Fruit fly (Drosophila melanogaster) whole organism, embryonic: ENCODE results near the gene CG12507.

ENCODE experiments used
- BEAF-32 ChIP-seq: fragments of 200-800 bp; sonication (Bioruptor generic); optimal IDR thresholded peaks from 3 replicates; lab custom pipeline; 2017; ENCODE audit warnings: missing biosample characterization, missing genetic modification characterization, mild to moderate bottlenecking, moderate library complexity, missing genetic modification reagents
- CG10209 ChIP-seq: fragments of 200-800 bp; sonication (Bioruptor generic); optimal IDR thresholded peaks from 3 replicates; lab custom pipeline; 2017; ENCODE audit warnings: missing biosample characterization, mild to moderate bottlenecking, missing genetic modification characterization, missing genetic modification reagents
- CG10267 ChIP-seq: fragments of 200-800 bp; sonication (Bioruptor generic); optimal IDR thresholded peaks from 2 replicates; lab custom pipeline; 2018; ENCODE audit warnings: missing biosample characterization, mild to moderate bottlenecking, missing genetic modification characterization, moderate library complexity
- CG11504 ChIP-seq: fragments of 200-800 bp; sonication (Bioruptor generic); optimal IDR thresholded peaks from 3 replicates; lab custom pipeline; 2019; ENCODE audit warnings: missing biosample characterization, mild to moderate bottlenecking, missing genetic modification characterization, moderate library complexity
- CG13287 ChIP-seq: fragments of 200-800 bp; sonication (Bioruptor generic); IDR thresholded peaks from 2 replicates; pipeline ENCODE4 v1.3.6; 2022; ENCODE audit warnings: missing biosample characterization, missing genetic modification characterization; ENCODE audit not compliant: partially characterized antibody
- CG14710 ChIP-seq: fragments of 200-800 bp; sonication (Bioruptor generic); optimal IDR thresholded peaks from 3 replicates; lab custom pipeline; 2019; ENCODE audit warnings: missing biosample characterization, mild to moderate bottlenecking, missing genetic modification characterization, moderate library complexity
- CG15601 ChIP-seq: fragments of 200-800 bp; sonication (Bioruptor generic); optimal IDR thresholded peaks from 3 replicates; lab custom pipeline; 2019; ENCODE audit warnings: missing biosample characterization, mild to moderate bottlenecking, missing genetic modification characterization, moderate library complexity
- CG1603 ChIP-seq: fragments of 200-800 bp; sonication (Bioruptor generic); optimal IDR thresholded peaks from 2 replicates; lab custom pipeline; 2019; ENCODE audit warnings: missing biosample characterization, mild to moderate bottlenecking, missing genetic modification characterization, moderate library complexity
- CG16863 ChIP-seq: fragments of 200-800 bp; sonication (Bioruptor generic); optimal IDR thresholded peaks from 3 replicates; lab custom pipeline; 2016; ENCODE audit warnings: missing biosample characterization, missing genetic modification characterization
- CG17568 ChIP-seq: fragments of 200-800 bp; sonication (Bioruptor generic); optimal IDR thresholded peaks from 2 replicates; lab custom pipeline; 2018; ENCODE audit warnings: missing biosample characterization, mild to moderate bottlenecking, missing genetic modification characterization, moderate library complexity
- CG18764 ChIP-seq: fragments of 200-800 bp; sonication (Bioruptor generic); optimal IDR thresholded peaks from 3 replicates; lab custom pipeline; 2016; ENCODE audit warnings: missing biosample characterization, missing genetic modification characterization
- CG2116 ChIP-seq: fragments of 200-800 bp; sonication (Bioruptor generic); optimal IDR thresholded peaks from 3 replicates; lab custom pipeline; 2018; ENCODE audit warnings: missing biosample characterization, mild to moderate bottlenecking, missing genetic modification characterization
- CG2120 ChIP-seq: fragments of 200-800 bp; sonication (Bioruptor generic); optimal IDR thresholded peaks from 3 replicates; lab custom pipeline; 2016; ENCODE audit warnings: missing biosample characterization, missing genetic modification characterization
- CG2129 ChIP-seq: fragments of 200-800 bp; sonication (Bioruptor generic); IDR thresholded peaks from 2 replicates; pipeline ENCODE4 v1.3.6; 2022; ENCODE audit warnings: missing biosample characterization, missing genetic modification characterization; ENCODE audit not compliant: partially characterized antibody
- CG3847 ChIP-seq: fragments of 200-800 bp; sonication (Bioruptor generic); IDR thresholded peaks from 2 replicates; pipeline ENCODE4 v1.3.6; 2022; ENCODE audit warnings: missing biosample characterization, missing genetic modification characterization
- CG7839 ChIP-seq: fragments of 200-800 bp; sonication (Bioruptor generic); optimal IDR thresholded peaks from 3 replicates; lab custom pipeline; 2018; ENCODE audit warnings: missing biosample characterization, mild to moderate bottlenecking, missing genetic modification characterization, moderate library complexity
- CG7963 ChIP-seq: fragments of 200-800 bp; sonication (Bioruptor generic); IDR thresholded peaks from 3 replicates; pipeline ENCODE4 v1.3.6; 2022; ENCODE audit warnings: missing biosample characterization, missing genetic modification characterization; ENCODE audit not compliant: partially characterized antibody
- CG9797 ChIP-seq: fragments of 200-800 bp; sonication (Bioruptor generic); optimal IDR thresholded peaks from 3 replicates; lab custom pipeline; 2018; ENCODE audit warnings: missing biosample characterization, mild to moderate bottlenecking, missing genetic modification characterization
- Dip2 ChIP-seq: fragments of 200-800 bp; sonication (Bioruptor generic); IDR thresholded peaks from 2 replicates; pipeline ENCODE4 v1.3.6; 2022; ENCODE audit warnings: missing biosample characterization, missing genetic modification characterization
- Dll ChIP-seq: fragments of 200-800 bp; sonication (Bioruptor generic); IDR thresholded peaks from 4 replicates; pipeline ENCODE4 v1.3.6; 2022; ENCODE audit warnings: missing biosample characterization, missing genetic modification characterization; ENCODE audit not compliant: partially characterized antibody
- Doc2 ChIP-seq: fragments of 200-800 bp; sonication (Bioruptor generic); IDR thresholded peaks from 2 replicates; pipeline ENCODE4 v1.3.6; 2022; ENCODE audit warnings: missing biosample characterization, missing genetic modification characterization
- Dref ChIP-seq: fragments of 200-800 bp; sonication (Bioruptor generic); IDR thresholded peaks from 2 replicates; pipeline ENCODE4 v1.3.6; 2022; ENCODE audit warnings: missing biosample characterization, missing genetic modification characterization
- ERR ChIP-seq: fragments of 200-800 bp; sonication (Bioruptor generic); optimal IDR thresholded peaks from 2 replicates; lab custom pipeline; 2016; ENCODE audit warnings: missing biosample characterization, missing genetic modification characterization
- Elba2 ChIP-seq: fragments of 200-800 bp; sonication (Bioruptor generic); optimal IDR thresholded peaks from 3 replicates; lab custom pipeline; 2016; ENCODE audit warnings: missing biosample characterization, missing genetic modification characterization
- Hmr ChIP-seq: fragments of 200-800 bp; sonication (Bioruptor generic); optimal IDR thresholded peaks from 3 replicates; lab custom pipeline; 2017; ENCODE audit warnings: mild to moderate bottlenecking, missing biosample characterization, missing genetic modification reagents, missing genetic modification characterization
- Sox102F ChIP-seq: fragments of 200-800 bp; sonication (Bioruptor generic); optimal IDR thresholded peaks from 2 replicates; lab custom pipeline; 2018; ENCODE audit warnings: missing biosample characterization, mild to moderate bottlenecking, missing genetic modification characterization, moderate library complexity
- Tbp ChIP-seq: fragments of >200 bp; optimal IDR thresholded peaks from 2 replicates; lab custom pipeline; 2018; ENCODE audit warnings: missing biosample characterization, missing genetic modification characterization
- croc ChIP-seq: fragments of 200-800 bp; sonication (Bioruptor generic); conservative IDR thresholded peaks from 3 replicates; pipeline ENCODE4 v1.3.6; 2022; ENCODE audit warnings: missing biosample characterization, missing genetic modification characterization
- grn ChIP-seq: fragments of 200-800 bp; sonication (Bioruptor generic); optimal IDR thresholded peaks from 3 replicates; lab custom pipeline; 2017; ENCODE audit warnings: missing biosample characterization, missing genetic modification characterization
- gro ChIP-seq: fragments of 200-800 bp; sonication (Bioruptor generic); optimal IDR thresholded peaks from 2 replicates; lab custom pipeline; 2016; ENCODE audit warnings: missing biosample characterization, missing genetic modification characterization
- ham ChIP-seq: fragments of 200-800 bp; sonication (Bioruptor generic); IDR thresholded peaks from 2 replicates; pipeline ENCODE4 v1.3.6; 2022; ENCODE audit warnings: missing biosample characterization, missing genetic modification characterization
- her ChIP-seq: fragments of 200-800 bp; sonication (Bioruptor generic); optimal IDR thresholded peaks from 2 replicates; lab custom pipeline; 2016; ENCODE audit warnings: missing biosample characterization, missing genetic modification characterization
- insv ChIP-seq, 2 experiments: fragments of 200-800 bp; sonication (Bioruptor generic); optimal IDR thresholded peaks; 3 replicates each; lab custom pipeline; 2016 to 2018; ENCODE audit warnings: missing biosample characterization in 2 of 2, missing genetic modification characterization in 2 of 2
- jumu ChIP-seq: fragments of 200-800 bp; sonication (Bioruptor generic); optimal IDR thresholded peaks from 3 replicates; lab custom pipeline; 2016; ENCODE audit warnings: missing biosample characterization, missing genetic modification characterization
- knrl ChIP-seq: fragments of 200-800 bp; sonication (Bioruptor generic); IDR thresholded peaks from 3 replicates; pipeline ENCODE4 v1.3.6; 2022; ENCODE audit warnings: missing biosample characterization, missing genetic modification characterization; ENCODE audit not compliant: partially characterized antibody
- lab ChIP-seq: fragments of 200-800 bp; sonication (Bioruptor generic); optimal IDR thresholded peaks from 3 replicates; lab custom pipeline; 2017; ENCODE audit warnings: missing biosample characterization, missing genetic modification characterization, mild to moderate bottlenecking, moderate library complexity, missing genetic modification reagents
- lola ChIP-seq, 3 experiments: fragments of >200 bp in 2 of 3; fragments of 200-800 bp in 1 of 3; sonication (Bioruptor generic) in 1 of 3; optimal IDR thresholded peaks; 2 replicates each; lab custom pipeline; 2017 to 2019; ENCODE audit warnings: missing biosample characterization in 3 of 3, missing genetic modification characterization in 3 of 3, mild to moderate bottlenecking in 1 of 3, moderate library complexity in 1 of 3
- mam ChIP-seq: fragments of 200-800 bp; sonication (Bioruptor generic); optimal IDR thresholded peaks from 3 replicates; lab custom pipeline; 2016; ENCODE audit warnings: missing biosample characterization, missing genetic modification characterization
- mld ChIP-seq: fragments of 200-800 bp; sonication (Bioruptor generic); IDR thresholded peaks from 3 replicates; pipeline ENCODE4 v1.3.6; 2022; ENCODE audit warnings: missing biosample characterization, missing genetic modification characterization; ENCODE audit not compliant: partially characterized antibody
- nerfin-2 ChIP-seq: fragments of 200-800 bp; sonication (Bioruptor generic); IDR thresholded peaks from 2 replicates; pipeline ENCODE4 v1.3.6; 2022; ENCODE audit warnings: missing biosample characterization, missing genetic modification characterization; ENCODE audit not compliant: partially characterized antibody
- nmo ChIP-seq: fragments of 200-800 bp; sonication (Bioruptor generic); optimal IDR thresholded peaks from 2 replicates; lab custom pipeline; 2018; ENCODE audit warnings: missing biosample characterization, mild to moderate bottlenecking, missing genetic modification characterization, moderate library complexity
- onecut ChIP-seq: fragments of 200-800 bp; sonication (Bioruptor generic); IDR thresholded peaks from 2 replicates; pipeline ENCODE4 v1.3.6; 2022; ENCODE audit warnings: missing biosample characterization, missing genetic modification characterization
- pzg ChIP-seq: fragments of 200-800 bp; sonication (Bioruptor generic); optimal IDR thresholded peaks from 3 replicates; lab custom pipeline; 2018; ENCODE audit warnings: missing biosample characterization, mild to moderate bottlenecking, missing genetic modification characterization, moderate library complexity
- ro ChIP-seq: fragments of 200-800 bp; sonication (Bioruptor generic); IDR thresholded peaks from 2 replicates; pipeline ENCODE4 v1.3.6; 2022; ENCODE audit warnings: missing biosample characterization, missing genetic modification characterization
- schlank ChIP-seq: fragments of 200-800 bp; sonication (Bioruptor generic); optimal IDR thresholded peaks from 2 replicates; lab custom pipeline; 2018; ENCODE audit warnings: missing biosample characterization, mild to moderate bottlenecking, missing genetic modification characterization
- tin ChIP-seq: fragments of 200-800 bp; sonication (Bioruptor generic); optimal IDR thresholded peaks from 3 replicates; lab custom pipeline; 2016; ENCODE audit warnings: missing biosample characterization, missing genetic modification characterization
- tna ChIP-seq: fragments of 200-800 bp; sonication (Bioruptor generic); IDR thresholded peaks from 2 replicates; pipeline ENCODE4 v1.3.6; 2022; ENCODE audit warnings: missing biosample characterization, missing genetic modification characterization; ENCODE audit not compliant: partially characterized antibody
- usp ChIP-seq: fragments of >200 bp; optimal IDR thresholded peaks from 2 replicates; lab custom pipeline; 2017; ENCODE audit warnings: missing biosample characterization, missing genetic modification characterization

The CG12507 gene

DNA sequence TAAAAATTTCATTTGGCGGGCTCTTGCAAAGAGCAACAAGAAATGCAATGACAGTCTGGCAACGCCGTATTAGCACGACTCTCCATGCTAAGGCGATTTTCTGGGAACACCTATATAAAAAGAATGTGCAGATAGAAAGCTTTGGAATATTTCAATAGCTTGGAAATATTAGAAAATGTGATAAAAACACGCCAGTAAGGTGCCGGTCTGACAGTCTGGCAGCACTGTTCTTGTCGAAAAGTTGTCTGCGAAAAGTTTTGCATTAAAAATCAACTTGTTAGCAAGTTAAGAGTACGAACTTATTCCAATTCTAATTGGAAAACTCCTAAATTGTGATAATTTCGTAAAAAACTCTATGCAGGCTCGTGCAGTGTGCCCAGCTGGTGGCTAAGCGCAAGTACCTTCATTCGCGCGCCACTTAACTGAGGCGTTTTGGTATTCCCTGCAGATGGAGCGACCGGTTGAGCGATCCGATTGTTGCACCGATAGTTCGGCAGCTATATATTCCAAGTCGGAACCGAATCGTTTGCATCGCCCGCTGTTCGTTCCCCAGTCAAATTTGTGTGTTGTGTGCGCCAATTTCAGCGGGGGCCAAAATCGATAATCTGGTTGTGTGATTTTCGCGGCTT lies 11.7 kb upstream of the CG12507 start, which contains the start of gene eas (continued):
- TF ChIP-seq CG10267 (tag; lab: Kevin White, UChicago) (peak; percentile 31), croc (no peak), Hmr (peak; percentile 25), Doc2 (no peak), CG2116 (GFP tag; lab: Kevin White, UChicago) (peak; percentile 72), CG17568 (GFP tag; lab: Kevin White, UChicago) (no peak), gro (GFP tag; lab: Kevin White, UChicago) (peak; percentile 38), onecut (GFP tag; lab: Robert Waterston, UW) (peak; percentile 93), grn (peak; percentile 22), nerfin-2 (GFP tag; lab: Robert Waterston, UW) (peak; percentile 23; the same call in 1 of the 2 replicates), ham (GFP tag; lab: Robert Waterston, UW) (no peak), Elba2 (GFP tag; lab: Kevin White, UChicago) (peak; percentile 26), her (GFP tag; lab: Kevin White, UChicago) (peak; percentile 42), CG15601 (tag; lab: Kevin White, UChicago) (peak; percentile 14), knrl (GFP tag; lab: Robert Waterston, UW) (peak; percentile 66), Sox102F (GFP tag; lab: Kevin White, UChicago) (no peak), lab (GFP tag; lab: Kevin White, UChicago) (peak; percentile 29), CG9797 (GFP tag; lab: Kevin White, UChicago) (peak; percentile 88), CG11504 (tag; lab: Kevin White, UChicago) (peak; percentile 3), tna (GFP tag; lab: Robert Waterston, UW) (peak; percentile 56; the same call in 1 of the 2 replicates), Dip2 (GFP tag; lab: Robert Waterston, UW) (no peak), CG10209 (GFP tag; lab: Kevin White, UChicago) (peak; percentile 1), ro (GFP tag; lab: Robert Waterston, UW) (no peak), Tbp (GFP tag; lab: Kevin White, UChicago) (no peak), jumu (GFP tag; lab: Kevin White, UChicago) (peak; percentile 4), nmo (GFP tag; lab: Kevin White, UChicago) (peak; percentile 58), CG7963 (peak; percentile 72; the same call in 2 of the 3 replicates), usp (GFP tag; lab: Kevin White, UChicago) (no peak), ERR (GFP tag; lab: Kevin White, UChicago) (no peak), CG2129 (GFP tag; lab: Robert Waterston, UW) (peak; percentile 31; the same call in 1 of the 2 replicates), insv (GFP tag; optimal IDR thresholded peaks at IDR 0.05; lab: Kevin White, UChicago) (peak; percentile 24 to 92), pzg (GFP tag; lab: Kevin White, UChicago) (peak; percentile 87), CG18764 (GFP tag; lab: Kevin White, UChicago) (no peak), CG13287 (GFP tag; lab: Robert Waterston, UW) (peak; percentile 79), CG16863 (GFP tag; lab: Kevin White, UChicago) (peak; percentile 30), CG14710 (tag; lab: Kevin White, UChicago) (peak; percentile 44), tin (GFP tag; lab: Kevin White, UChicago) (peak; percentile 36), schlank (tag; lab: Kevin White, UChicago) (peak; percentile 18), CG1603 (peak; percentile 63), lola (GFP tag; optimal IDR thresholded peaks at IDR 0.05; lab: Kevin White, UChicago) (peak in 1 of 3 experiments; percentile 50), mld (GFP tag; lab: Robert Waterston, UW) (peak; percentile 29; the same call in 1 of the 3 replicates), CG7839 (no peak), CG2120 (GFP tag; lab: Kevin White, UChicago) (peak; percentile 30), Dref (GFP tag; lab: Robert Waterston, UW) (peak; percentile 59), BEAF-32 (peak; percentile 87), CG3847 (GFP tag; lab: Robert Waterston, UW) (peak; percentile 37; the same call in 1 of the 2 replicates), mam (GFP tag; lab: Kevin White, UChicago) (peak; percentile 15), Dll (GFP tag; lab: Robert Waterston, UW) (peak; percentile 64)
